Fruit fly (Drosophila melanogaster) whole organism, embryonic: Measurements from ENCODE around the gene tank.

Experiments
- Bdp1 ChIP-seq: fragments of 200-800 bp; sonication (Bioruptor generic); optimal IDR thresholded peaks from 3 replicates; lab custom pipeline; 2016; ENCODE audit warnings: missing biosample characterization, missing genetic modification characterization
- Bgb ChIP-seq: fragments of 200-800 bp; sonication (Bioruptor generic); IDR thresholded peaks from 2 replicates; pipeline ENCODE4 v1.3.6; 2022; ENCODE audit warnings: missing biosample characterization, missing genetic modification characterization; ENCODE audit not compliant: partially characterized antibody
- C15 ChIP-seq: fragments of 200-800 bp; sonication (Bioruptor generic); IDR thresholded peaks from 3 replicates; pipeline ENCODE4 v1.3.6; 2022; ENCODE audit warnings: missing biosample characterization, missing genetic modification characterization
- CG10321 ChIP-seq: fragments of 200-800 bp; sonication (Bioruptor generic); IDR thresholded peaks from 2 replicates; pipeline ENCODE4 v1.3.6; 2022; ENCODE audit warnings: missing biosample characterization, missing genetic modification characterization
- CG10366 ChIP-seq: fragments of 200-800 bp; sonication (Bioruptor generic); IDR thresholded peaks from 2 replicates; pipeline ENCODE4 v1.3.6; 2022; ENCODE audit warnings: missing biosample characterization, missing genetic modification characterization
- CG11723 ChIP-seq: fragments of 200-800 bp; sonication (Bioruptor generic); optimal IDR thresholded peaks from 2 replicates; lab custom pipeline; 2017; ENCODE audit warnings: missing biosample characterization, mild to moderate bottlenecking, missing genetic modification characterization
- CG12155 ChIP-seq: fragments of 200-800 bp; sonication (Bioruptor generic); optimal IDR thresholded peaks from 3 replicates; lab custom pipeline; 2016; ENCODE audit warnings: missing biosample characterization, missing genetic modification characterization
- CG14050 ChIP-seq: fragments of 200-800 bp; sonication (Bioruptor generic); IDR thresholded peaks from 3 replicates; pipeline ENCODE4 v1.3.6; 2022; ENCODE audit warnings: missing biosample characterization, missing genetic modification characterization
- CG17361 ChIP-seq: fragments of 200-800 bp; sonication (Bioruptor generic); IDR thresholded peaks from 3 replicates; pipeline ENCODE4 v1.3.6; 2022; ENCODE audit warnings: missing biosample characterization, missing genetic modification characterization
- CG17385 ChIP-seq: fragments of 200-800 bp; sonication (Bioruptor generic); optimal IDR thresholded peaks from 3 replicates; lab custom pipeline; 2018; ENCODE audit warnings: missing biosample characterization, mild to moderate bottlenecking, missing genetic modification characterization
- CG18764 ChIP-seq: fragments of 200-800 bp; sonication (Bioruptor generic); optimal IDR thresholded peaks from 3 replicates; lab custom pipeline; 2016; ENCODE audit warnings: missing biosample characterization, missing genetic modification characterization
- CG34224 ChIP-seq: fragments of 200-800 bp; sonication (Bioruptor generic); IDR thresholded peaks from 3 replicates; pipeline ENCODE4 v1.3.6; 2022; ENCODE audit warnings: missing biosample characterization, missing genetic modification characterization; ENCODE audit not compliant: partially characterized antibody
- CG34422 ChIP-seq: fragments of 200-800 bp; sonication (Bioruptor generic); IDR thresholded peaks from 3 replicates; pipeline ENCODE4 v1.3.6; 2022; ENCODE audit warnings: missing biosample characterization, missing genetic modification characterization
- CG3995 ChIP-seq: fragments of 200-800 bp; sonication (Bioruptor generic); optimal IDR thresholded peaks from 3 replicates; lab custom pipeline; 2016; ENCODE audit warnings: missing biosample characterization, missing genetic modification characterization
- CG4707 ChIP-seq: fragments of 200-800 bp; sonication (Bioruptor generic); optimal IDR thresholded peaks from 2 replicates; lab custom pipeline; 2018; ENCODE audit warnings: missing biosample characterization, mild to moderate bottlenecking, missing genetic modification characterization, moderate library complexity
- CG4820 ChIP-seq: fragments of 200-800 bp; sonication (Bioruptor generic); optimal IDR thresholded peaks from 3 replicates; lab custom pipeline; 2016; ENCODE audit warnings: missing biosample characterization, missing genetic modification characterization
- CG4854 ChIP-seq: fragments of 200-800 bp; sonication (Bioruptor generic); optimal IDR thresholded peaks from 2 replicates; lab custom pipeline; 2016; ENCODE audit warnings: missing biosample characterization, missing genetic modification characterization, inconsistent platforms
- CG6272 ChIP-seq: fragments of 200-800 bp; sonication (Bioruptor generic); IDR thresholded peaks from 2 replicates; pipeline ENCODE4 v1.3.6; 2022; ENCODE audit warnings: missing biosample characterization, missing genetic modification characterization
- CG6683 ChIP-seq: fragments of 200-800 bp; sonication (Bioruptor generic); optimal IDR thresholded peaks from 2 replicates; lab custom pipeline; 2017; ENCODE audit warnings: missing biosample characterization, mild to moderate bottlenecking, missing genetic modification characterization, missing genetic modification reagents
- CG7556 ChIP-seq: fragments of 200-800 bp; sonication (Bioruptor generic); optimal IDR thresholded peaks from 2 replicates; lab custom pipeline; 2017; ENCODE audit warnings: missing biosample characterization, mild to moderate bottlenecking, missing genetic modification characterization
- CG8478 ChIP-seq: fragments of >200 bp; optimal IDR thresholded peaks from 2 replicates; lab custom pipeline; 2018
- CG9609 ChIP-seq: fragments of 200-800 bp; sonication (Bioruptor generic); optimal IDR thresholded peaks from 3 replicates; lab custom pipeline; 2016; ENCODE audit warnings: missing biosample characterization, missing genetic modification characterization
- CG9932 ChIP-seq: fragments of 200-800 bp; sonication (Bioruptor generic); IDR thresholded peaks from 2 replicates; pipeline ENCODE4 v1.3.6; 2022; ENCODE audit warnings: missing biosample characterization, missing genetic modification characterization
- D19B ChIP-seq: fragments of 200-800 bp; sonication (Bioruptor generic); optimal IDR thresholded peaks from 2 replicates; lab custom pipeline; 2017; ENCODE audit warnings: missing biosample characterization, mild to moderate bottlenecking, missing genetic modification characterization
- Dip3 ChIP-seq: fragments of 200-800 bp; sonication (Bioruptor generic); optimal IDR thresholded peaks from 3 replicates; lab custom pipeline; 2016; ENCODE audit warnings: missing biosample characterization, missing genetic modification characterization
- H2.0 ChIP-seq: fragments of 200-800 bp; sonication (Bioruptor generic); IDR thresholded peaks from 2 replicates; pipeline ENCODE4 v1.3.6; 2022; ENCODE audit warnings: missing biosample characterization, missing genetic modification characterization
- HLH3B ChIP-seq: fragments of 200-800 bp; sonication (Bioruptor generic); IDR thresholded peaks from 2 replicates; pipeline ENCODE4 v1.3.6; 2022; ENCODE audit warnings: missing biosample characterization, missing genetic modification characterization
- HLH54F ChIP-seq: fragments of 200-800 bp; sonication (Bioruptor generic); optimal IDR thresholded peaks from 3 replicates; lab custom pipeline; 2016; ENCODE audit warnings: missing biosample characterization, missing genetic modification characterization
- Hsf ChIP-seq: fragments of 200-800 bp; sonication (Bioruptor generic); optimal IDR thresholded peaks from 3 replicates; lab custom pipeline; 2016; ENCODE audit warnings: missing biosample characterization, missing genetic modification characterization
- MESR4 ChIP-seq: fragments of 200-800 bp; sonication (Bioruptor generic); optimal IDR thresholded peaks from 2 replicates; lab custom pipeline; 2018; ENCODE audit warnings: missing biosample characterization, mild to moderate bottlenecking, missing genetic modification characterization, moderate library complexity
- Max ChIP-seq: fragments of 200-800 bp; sonication (Bioruptor generic); optimal IDR thresholded peaks from 2 replicates; lab custom pipeline; 2016; ENCODE audit warnings: missing biosample characterization, mild to moderate bottlenecking, missing genetic modification characterization
- Neu2 ChIP-seq: fragments of 200-800 bp; sonication (Bioruptor generic); optimal IDR thresholded peaks from 3 replicates; lab custom pipeline; 2016; ENCODE audit warnings: missing biosample characterization, missing genetic modification characterization, borderline replicate concordance
- Nf-YC ChIP-seq: fragments of 200-800 bp; optimal IDR thresholded peaks from 3 replicates; lab custom pipeline; 2019; ENCODE audit warnings: missing biosample characterization, mild to moderate bottlenecking, missing genetic modification characterization, moderate library complexity
- Side ChIP-seq: fragments of 200-800 bp; sonication (Bioruptor generic); optimal IDR thresholded peaks from 2 replicates; lab custom pipeline; 2016; ENCODE audit warnings: missing biosample characterization, missing genetic modification characterization
- btn ChIP-seq: fragments of 200-800 bp; sonication (Bioruptor generic); optimal IDR thresholded peaks from 2 replicates; lab custom pipeline; 2016; ENCODE audit warnings: missing biosample characterization, missing genetic modification characterization
- cwo ChIP-seq: fragments of 200-800 bp; sonication (Bioruptor generic); optimal IDR thresholded peaks from 3 replicates; lab custom pipeline; 2017; ENCODE audit warnings: missing biosample characterization, missing genetic modification characterization, mild to moderate bottlenecking, moderate library complexity, missing genetic modification reagents
- dan ChIP-seq: fragments of 200-800 bp; sonication (Bioruptor generic); IDR thresholded peaks from 2 replicates; pipeline ENCODE4 v1.3.6; 2022; ENCODE audit warnings: missing biosample characterization, missing genetic modification characterization
- emc ChIP-seq: fragments of 200-800 bp; sonication (Bioruptor generic); optimal IDR thresholded peaks from 2 replicates; lab custom pipeline; 2016; ENCODE audit warnings: missing biosample characterization, missing genetic modification characterization
- gcm ChIP-seq: fragments of 200-800 bp; sonication (Bioruptor generic); optimal IDR thresholded peaks from 2 replicates; lab custom pipeline; 2019; ENCODE audit warnings: missing biosample characterization, mild to moderate bottlenecking, missing genetic modification characterization, moderate library complexity
- h ChIP-seq: fragments of >200 bp; optimal IDR thresholded peaks from 2 replicates; lab custom pipeline; 2017
- hb ChIP-seq: fragments of 200-800 bp; sonication (Bioruptor generic); IDR thresholded peaks from 3 replicates; pipeline ENCODE4 v1.3.6; 2022; ENCODE audit warnings: missing biosample characterization, missing genetic modification characterization; ENCODE audit not compliant: partially characterized antibody
- mam ChIP-seq: fragments of 200-800 bp; sonication (Bioruptor generic); optimal IDR thresholded peaks from 3 replicates; lab custom pipeline; 2016; ENCODE audit warnings: missing biosample characterization, missing genetic modification characterization
- nerfin-2 ChIP-seq: fragments of 200-800 bp; sonication (Bioruptor generic); IDR thresholded peaks from 2 replicates; pipeline ENCODE4 v1.3.6; 2022; ENCODE audit warnings: missing biosample characterization, missing genetic modification characterization; ENCODE audit not compliant: partially characterized antibody
- org-1 ChIP-seq: fragments of 200-800 bp; sonication (Bioruptor generic); optimal IDR thresholded peaks from 2 replicates; lab custom pipeline; 2017; ENCODE audit warnings: missing biosample characterization, missing genetic modification characterization
- ro ChIP-seq: fragments of 200-800 bp; sonication (Bioruptor generic); IDR thresholded peaks from 2 replicates; pipeline ENCODE4 v1.3.6; 2022; ENCODE audit warnings: missing biosample characterization, missing genetic modification characterization
- sc ChIP-seq, 3 experiments: fragments of >200 bp in 2 of 3; fragments of 200-800 bp in 1 of 3; sonication (Bioruptor generic) in 1 of 3; optimal IDR thresholded peaks; 2 replicates in 2 of 3; 3 replicates in 1 of 3; lab custom pipeline; 2017; ENCODE audit warnings: mild to moderate bottlenecking in 1 of 3, missing biosample characterization in 1 of 3, missing genetic modification characterization in 1 of 3, missing genetic modification reagents in 1 of 3
- sd ChIP-seq: fragments of 200-800 bp; sonication (Bioruptor generic); optimal IDR thresholded peaks from 3 replicates; lab custom pipeline; 2018; ENCODE audit warnings: missing biosample characterization, mild to moderate bottlenecking, missing genetic modification characterization, moderate library complexity
- sima ChIP-seq: fragments of 200-800 bp; sonication (Bioruptor generic); optimal IDR thresholded peaks from 2 replicates; lab custom pipeline; 2016; ENCODE audit warnings: missing biosample characterization, missing genetic modification characterization
- slp2 ChIP-seq: fragments of 200-800 bp; sonication (Bioruptor generic); optimal IDR thresholded peaks from 2 replicates; lab custom pipeline; 2016; ENCODE audit warnings: missing biosample characterization, missing genetic modification characterization
- tgo ChIP-seq: fragments of 200-800 bp; sonication (Bioruptor generic); IDR thresholded peaks from 3 replicates; pipeline ENCODE4 v1.3.6; 2022; ENCODE audit warnings: missing biosample characterization, missing genetic modification characterization
- tna ChIP-seq: fragments of 200-800 bp; sonication (Bioruptor generic); IDR thresholded peaks from 2 replicates; pipeline ENCODE4 v1.3.6; 2022; ENCODE audit warnings: missing biosample characterization, missing genetic modification characterization; ENCODE audit not compliant: partially characterized antibody
- usp ChIP-seq: fragments of >200 bp; optimal IDR thresholded peaks from 2 replicates; lab custom pipeline; 2017; ENCODE audit warnings: missing biosample characterization, missing genetic modification characterization

tank gene

DNA sequence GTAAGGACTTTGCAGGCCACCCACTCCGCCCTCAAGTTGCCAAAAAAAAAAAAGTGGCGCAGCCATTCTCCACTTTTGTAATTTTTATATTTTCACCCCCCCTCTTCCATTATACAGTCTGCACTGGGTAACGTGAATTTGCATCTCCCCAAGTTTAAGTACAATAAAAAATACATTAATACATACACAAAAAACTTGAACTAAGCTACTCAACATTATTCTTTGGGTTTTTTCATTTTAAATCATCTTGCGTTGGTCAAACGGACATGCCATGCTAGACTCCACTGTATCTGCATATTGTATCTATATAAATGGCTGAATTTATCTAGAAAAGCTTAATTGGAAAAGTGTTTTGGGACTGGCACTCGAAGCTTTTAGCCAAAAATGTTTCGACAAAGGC is 23.7 kb upstream of the tank start (continued):
- no peak for TF ChIP-seq CG4854 (GFP tag; lab: Kevin White, UChicago)
- TF ChIP-seq mam (GFP tag; lab: Kevin White, UChicago), result peak; percentile 57
- no peak for TF ChIP-seq usp (GFP tag; lab: Kevin White, UChicago)
- no peak for TF ChIP-seq Hsf (GFP tag; lab: Kevin White, UChicago)
- peak; percentile 23 for TF ChIP-seq Dip3 (GFP tag; lab: Kevin White, UChicago)
- TF ChIP-seq CG9609 (GFP tag; lab: Kevin White, UChicago), result no peak
- TF ChIP-seq CG34224 (GFP tag; lab: Robert Waterston, UW), result no peak
- no peak for TF ChIP-seq Neu2 (GFP tag; lab: Kevin White, UChicago)
- no peak for TF ChIP-seq Nf-YC (tag; lab: Kevin White, UChicago)
- no peak for TF ChIP-seq Bdp1 (GFP tag; lab: Kevin White, UChicago)
- TF ChIP-seq slp2, result no peak
- no peak for TF ChIP-seq CG17385 (GFP tag; lab: Kevin White, UChicago)
- TF ChIP-seq cwo, result peak; percentile 55
- no peak for TF ChIP-seq H2.0 (GFP tag; lab: Robert Waterston, UW)
- no peak for TF ChIP-seq sima
- TF ChIP-seq CG14050 (GFP tag; lab: Robert Waterston, UW), result no peak
- TF ChIP-seq CG10366 (GFP tag; lab: Robert Waterston, UW), result peak; percentile 16; the same call in 1 of the 2 replicates
- no peak for TF ChIP-seq h (lab: Kevin White, UChicago)
- TF ChIP-seq nerfin-2 (GFP tag; lab: Robert Waterston, UW), result no peak
- no peak for TF ChIP-seq CG4707
- TF ChIP-seq CG6272 (GFP tag; lab: Robert Waterston, UW), result peak; percentile 50; the same call in 1 of the 2 replicates
- no peak for TF ChIP-seq ro (GFP tag; lab: Robert Waterston, UW)
- TF ChIP-seq CG3995 (GFP tag; lab: Kevin White, UChicago), result no peak
- TF ChIP-seq org-1 (GFP tag; lab: Kevin White, UChicago), result no peak
- no peak for TF ChIP-seq MESR4 (GFP tag; lab: Kevin White, UChicago)
- TF ChIP-seq tgo (GFP tag; lab: Robert Waterston, UW), result peak; percentile 23; the same call in 1 of the 3 replicates
- no peak; the same call in 2 of the 3 replicates for TF ChIP-seq CG17361 (GFP tag; lab: Robert Waterston, UW)
- TF ChIP-seq gcm (GFP tag; lab: Kevin White, UChicago), result no peak
- no peak for TF ChIP-seq CG7556 (GFP tag; lab: Kevin White, UChicago)
- TF ChIP-seq tna (GFP tag; lab: Robert Waterston, UW), result no peak
- TF ChIP-seq Side (GFP tag; lab: Kevin White, UChicago), result no peak
- TF ChIP-seq sc (optimal IDR thresholded peaks at IDR 0.05; lab: Kevin White, UChicago), result no peak
- TF ChIP-seq sc (GFP tag; optimal IDR thresholded peaks at IDR 0.05; lab: Kevin White, UChicago), result no peak
- 0 out of 2 replicates have a peak, but pooled peaks have one; percentile 44 for TF ChIP-seq HLH3B
- no peak for TF ChIP-seq CG8478 (lab: Kevin White, UChicago)
- no peak for TF ChIP-seq HLH54F
- TF ChIP-seq CG9932 (GFP tag; lab: Robert Waterston, UW), result peak; percentile 55
- TF ChIP-seq btn (GFP tag; lab: Kevin White, UChicago), result no peak
- no peak for TF ChIP-seq CG12155 (GFP tag; lab: Kevin White, UChicago)
- no peak for TF ChIP-seq C15 (GFP tag; lab: Robert Waterston, UW)
- TF ChIP-seq CG11723 (GFP tag; lab: Kevin White, UChicago), result no peak
- no peak for TF ChIP-seq hb (GFP tag; lab: Robert Waterston, UW)
- TF ChIP-seq CG6683, result no peak
- no peak for TF ChIP-seq CG18764 (GFP tag; lab: Kevin White, UChicago)
- TF ChIP-seq dan, result no peak
- no peak for TF ChIP-seq D19B (GFP tag; lab: Kevin White, UChicago)
- TF ChIP-seq Max, result no peak
- no peak for TF ChIP-seq sd (tag; lab: Kevin White, UChicago)
- TF ChIP-seq CG10321, result no peak
- TF ChIP-seq CG4820 (GFP tag; lab: Kevin White, UChicago), result no peak
- no peak for TF ChIP-seq Bgb (GFP tag; lab: Robert Waterston, UW)
- peak; percentile 52; the same call in 2 of the 3 replicates for TF ChIP-seq CG34422
- no peak for TF ChIP-seq emc (GFP tag; lab: Kevin White, UChicago)
